Fruit fly (Drosophila melanogaster) whole organism, larva: ENCODE measurements around the gene CG15695.
A peak's percentile ranks its signal among the peaks of the same experiment; 100 is the strongest.

ENCODE experiments used
- noc ChIP-seq: fragments of 200-800 bp; sonication (Bioruptor generic); optimal IDR thresholded peaks from 3 replicates; lab custom pipeline; 2019; ENCODE audit warnings: missing biosample characterization, mild to moderate bottlenecking, missing genetic modification characterization, moderate library complexity

CG15695 gene

dm6 chr3R:20841840-20842239, at the start of gene CG15695:
CG15695 (plus strand) TSS chr3R:20842140.
- no peak for TF ChIP-seq noc (tag; lab: Kevin White, UChicago)

dm6 chr3R:20796949-20797348, 45.0 kb upstream of the CG15695 start:
- TF ChIP-seq noc (tag; lab: Kevin White, UChicago), result no peak

dm6 chr3R:20802253-20802652, 39.7 kb upstream of the CG15695 start:
- TF ChIP-seq noc (tag; lab: Kevin White, UChicago), result no peak

- TF ChIP-seq noc (tag; lab: Kevin White, UChicago), result no peak
These were observed 25.9 kb upstream of the CG15695 start, which contains the start of gene Fancd2 for dm6 chr3R:20816008-20816407. Fancd2 (minus strand) TSS chr3R:20816190.

dm6 chr3R:20818237-20818636, 23.7 kb upstream of the CG15695 start:
- TF ChIP-seq noc (tag; lab: Kevin White, UChicago), result no peak

dm6 chr3R:20818689-20819088, 23.3 kb upstream of the CG15695 start, which contains the start of gene CG17270:
CG17270 (minus strand) TSS chr3R:20818929.
- TF ChIP-seq noc (tag; lab: Kevin White, UChicago), result no peak

- TF ChIP-seq noc (tag; lab: Kevin White, UChicago), result peak; percentile 77
These were observed 20.0 kb upstream of the CG15695 start, which contains the start of the genes CG17271 and RpS20 for dm6 chr3R:20821815-20822375. CG17271 (minus strand) TSS chr3R:20821848. RpS20 (plus strand) TSS chr3R:20822181.

- TF ChIP-seq noc (tag; lab: Kevin White, UChicago), result no peak
These were observed 18.1 kb upstream of the CG15695 start, which contains the start of gene CG17272 for dm6 chr3R:20823704-20824454. CG17272 (minus strand) TSS chr3R:20824239.

- no peak for TF ChIP-seq noc (tag; lab: Kevin White, UChicago)
These were observed 15.0 kb upstream of the CG15695 start for dm6 chr3R:20826929-20827328.

dm6 chr3R:20828520-20829415, 13.2 kb upstream of the CG15695 start:
- TF ChIP-seq noc (tag; lab: Kevin White, UChicago), result peak; percentile 70

dm6 chr3R:20829416-20830131, 12.4 kb upstream of the CG15695 start:
- no peak for TF ChIP-seq noc (tag; lab: Kevin White, UChicago)

dm6 chr3R:20830153-20830695, 11.7 kb upstream of the CG15695 start, which contains the start of gene Adss:
Adss (minus strand) TSS chr3R:20830580.
- TF ChIP-seq noc (tag; lab: Kevin White, UChicago), result peak; percentile 45

dm6 chr3R:20830963-20831362, 11.0 kb upstream of the CG15695 start, which contains the start of gene CG31223:
CG31223 (plus strand) TSS chr3R:20831127.
- TF ChIP-seq noc (tag; lab: Kevin White, UChicago), result no peak

- TF ChIP-seq noc (tag; lab: Kevin White, UChicago), result peak; percentile 62
These were observed 9.0 kb upstream of the CG15695 start, which contains the start of gene Synd for dm6 chr3R:20832689-20833524. Synd (plus strand) TSS chr3R:20832799.
